Fruit fly (Drosophila melanogaster) whole organism, embryonic: ENCODE data around the gene kek6.

Source experiments
- CG10267 ChIP-seq: fragments of 200-800 bp; sonication (Bioruptor generic); optimal IDR thresholded peaks from 2 replicates; lab custom pipeline; 2018; ENCODE audit warnings: missing biosample characterization, mild to moderate bottlenecking, missing genetic modification characterization, moderate library complexity
- CG10321 ChIP-seq: fragments of 200-800 bp; sonication (Bioruptor generic); IDR thresholded peaks from 2 replicates; pipeline ENCODE4 v1.3.6; 2022; ENCODE audit warnings: missing biosample characterization, missing genetic modification characterization
- CG10654 ChIP-seq: fragments of 200-800 bp; sonication (Bioruptor generic); optimal IDR thresholded peaks from 2 replicates; lab custom pipeline; 2016; ENCODE audit warnings: missing biosample characterization, missing genetic modification characterization
- CG11560 ChIP-seq: fragments of 200-800 bp; sonication (Bioruptor generic); IDR thresholded peaks from 3 replicates; pipeline ENCODE4 v1.3.6; 2022; ENCODE audit warnings: missing biosample characterization, missing genetic modification characterization
- CG12155 ChIP-seq: fragments of 200-800 bp; sonication (Bioruptor generic); optimal IDR thresholded peaks from 3 replicates; lab custom pipeline; 2016; ENCODE audit warnings: missing biosample characterization, missing genetic modification characterization
- CG1233 ChIP-seq: fragments of 200-800 bp; sonication (Bioruptor generic); optimal IDR thresholded peaks from 4 replicates; lab custom pipeline; 2018; ENCODE audit warnings: missing biosample characterization, mild to moderate bottlenecking, missing genetic modification characterization
- CG14014 ChIP-seq: fragments of 200-800 bp; sonication (Bioruptor generic); IDR thresholded peaks from 2 replicates; pipeline ENCODE4 v1.3.6; 2022; ENCODE audit warnings: missing biosample characterization, missing genetic modification characterization
- CG16863 ChIP-seq: fragments of 200-800 bp; sonication (Bioruptor generic); optimal IDR thresholded peaks from 3 replicates; lab custom pipeline; 2016; ENCODE audit warnings: missing biosample characterization, missing genetic modification characterization
- CG17802 ChIP-seq: fragments of 200-800 bp; sonication (Bioruptor generic); optimal IDR thresholded peaks from 2 replicates; lab custom pipeline; 2018; ENCODE audit warnings: missing biosample characterization, mild to moderate bottlenecking, missing genetic modification characterization, moderate library complexity
- CG2120 ChIP-seq: fragments of 200-800 bp; sonication (Bioruptor generic); optimal IDR thresholded peaks from 3 replicates; lab custom pipeline; 2016; ENCODE audit warnings: missing biosample characterization, missing genetic modification characterization
- CG30431 ChIP-seq: fragments of 200-800 bp; sonication (Bioruptor generic); optimal IDR thresholded peaks from 2 replicates; lab custom pipeline; 2017; ENCODE audit warnings: missing biosample characterization, missing genetic modification characterization
- CG33557 ChIP-seq: fragments of 200-800 bp; sonication (Bioruptor generic); optimal IDR thresholded peaks from 2 replicates; lab custom pipeline; 2019; ENCODE audit warnings: missing biosample characterization, mild to moderate bottlenecking, missing genetic modification characterization, moderate library complexity
- CG3407 ChIP-seq: fragments of 200-800 bp; sonication (Bioruptor generic); optimal IDR thresholded peaks from 2 replicates; lab custom pipeline; 2018; ENCODE audit warnings: missing biosample characterization, mild to moderate bottlenecking, missing genetic modification characterization
- CG4282 ChIP-seq: fragments of 200-800 bp; sonication (Bioruptor generic); optimal IDR thresholded peaks from 2 replicates; lab custom pipeline; 2016; ENCODE audit warnings: missing biosample characterization, missing genetic modification characterization
- CG4328 ChIP-seq: fragments of 200-800 bp; sonication (Bioruptor generic); optimal IDR thresholded peaks from 3 replicates; lab custom pipeline; 2017; ENCODE audit warnings: missing biosample characterization, missing genetic modification reagents, missing genetic modification characterization
- CG4730 ChIP-seq: fragments of 200-800 bp; sonication (Bioruptor generic); IDR thresholded peaks from 2 replicates; pipeline ENCODE4 v1.3.6; 2022; ENCODE audit warnings: missing biosample characterization, missing genetic modification characterization
- CG6175 ChIP-seq: fragments of 200-800 bp; sonication (Bioruptor generic); IDR thresholded peaks from 3 replicates; pipeline ENCODE4 v1.3.6; 2022; ENCODE audit warnings: missing biosample characterization, missing genetic modification characterization
- CG7372 ChIP-seq: fragments of 200-800 bp; sonication (Bioruptor generic); IDR thresholded peaks from 2 replicates; pipeline ENCODE4 v1.3.6; 2022; ENCODE audit warnings: missing biosample characterization, missing genetic modification characterization
- CG8089 ChIP-seq: fragments of 200-800 bp; sonication (Bioruptor generic); optimal IDR thresholded peaks from 3 replicates; lab custom pipeline; 2016; ENCODE audit warnings: missing biosample characterization, missing genetic modification characterization
- CG8478 ChIP-seq: fragments of >200 bp; optimal IDR thresholded peaks from 2 replicates; lab custom pipeline; 2018
- CG9215 ChIP-seq: fragments of 200-800 bp; sonication (Bioruptor generic); IDR thresholded peaks from 2 replicates; pipeline ENCODE4 v1.3.6; 2022; ENCODE audit warnings: missing biosample characterization, missing genetic modification characterization
- CG9437 ChIP-seq: fragments of 200-800 bp; sonication (Bioruptor generic); optimal IDR thresholded peaks from 2 replicates; lab custom pipeline; 2018; ENCODE audit warnings: missing biosample characterization, mild to moderate bottlenecking, missing genetic modification characterization
- CTCF ChIP-seq: fragments of 200-800 bp; sonication (Bioruptor generic); optimal IDR thresholded peaks from 2 replicates; lab custom pipeline; 2017; ENCODE audit warnings: missing biosample characterization, mild to moderate bottlenecking, missing genetic modification characterization, moderate library complexity
- CrebB ChIP-seq: fragments of 200-800 bp; sonication (Bioruptor generic); optimal IDR thresholded peaks from 3 replicates; lab custom pipeline; 2018; ENCODE audit warnings: missing biosample characterization, mild to moderate bottlenecking, missing genetic modification characterization
- Drgx ChIP-seq: fragments of 200-800 bp; sonication (Bioruptor generic); IDR thresholded peaks from 2 replicates; pipeline ENCODE4 v1.3.6; 2022; ENCODE audit warnings: missing biosample characterization, missing genetic modification characterization
- E2f2 ChIP-seq: fragments of 200-800 bp; sonication (Bioruptor generic); IDR thresholded peaks from 2 replicates; pipeline ENCODE4 v1.3.6; 2022; ENCODE audit warnings: missing biosample characterization, missing genetic modification characterization
- Elba2 ChIP-seq: fragments of 200-800 bp; sonication (Bioruptor generic); optimal IDR thresholded peaks from 3 replicates; lab custom pipeline; 2016; ENCODE audit warnings: missing biosample characterization, missing genetic modification characterization
- Hr39 ChIP-seq: fragments of >200 bp; optimal IDR thresholded peaks from 2 replicates; lab custom pipeline; 2017
- NC2α ChIP-seq: fragments of 200-800 bp; sonication (Bioruptor generic); optimal IDR thresholded peaks from 2 replicates; lab custom pipeline; 2016; ENCODE audit warnings: missing biosample characterization, missing genetic modification characterization
- NC2β ChIP-seq: fragments of 200-800 bp; sonication (Bioruptor generic); optimal IDR thresholded peaks from 2 replicates; lab custom pipeline; 2016; ENCODE audit warnings: missing biosample characterization, missing genetic modification characterization
- Nf-YC ChIP-seq: fragments of 200-800 bp; optimal IDR thresholded peaks from 3 replicates; lab custom pipeline; 2019; ENCODE audit warnings: missing biosample characterization, mild to moderate bottlenecking, missing genetic modification characterization, moderate library complexity
- NfI ChIP-seq: fragments of 200-800 bp; sonication (Bioruptor generic); optimal IDR thresholded peaks from 3 replicates; lab custom pipeline; 2018; ENCODE audit warnings: missing biosample characterization, mild to moderate bottlenecking, missing genetic modification characterization, moderate library complexity
- Pdp1 ChIP-seq, 2 experiments: fragments of 200-800 bp; sonication (Bioruptor generic); optimal IDR thresholded peaks; 3 replicates each; lab custom pipeline; 2016; ENCODE audit warnings: missing biosample characterization in 2 of 2, missing genetic modification characterization in 2 of 2, mild to moderate bottlenecking in 1 of 2, moderate library complexity in 1 of 2
- Scr ChIP-seq: fragments of 200-800 bp; sonication (Bioruptor generic); IDR thresholded peaks from 2 replicates; pipeline ENCODE4 v1.3.6; 2022; ENCODE audit warnings: missing biosample characterization, missing genetic modification characterization; ENCODE audit not compliant: partially characterized antibody
- Side ChIP-seq: fragments of 200-800 bp; sonication (Bioruptor generic); optimal IDR thresholded peaks from 2 replicates; lab custom pipeline; 2016; ENCODE audit warnings: missing biosample characterization, missing genetic modification characterization
- TFAM ChIP-seq: fragments of 200-800 bp; sonication (Bioruptor generic); optimal IDR thresholded peaks from 2 replicates; lab custom pipeline; 2017; ENCODE audit warnings: missing biosample characterization, missing genetic modification characterization, inconsistent platforms
- Xrp1 ChIP-seq: fragments of 200-800 bp; sonication (Bioruptor generic); IDR thresholded peaks from 2 replicates; pipeline ENCODE4 v1.3.6; 2022; ENCODE audit warnings: missing biosample characterization, missing genetic modification characterization
- YL-1 ChIP-seq: fragments of 200-800 bp; sonication (Bioruptor generic); optimal IDR thresholded peaks from 3 replicates; lab custom pipeline; 2017; ENCODE audit warnings: missing biosample characterization, mild to moderate bottlenecking, missing genetic modification characterization
- ato ChIP-seq: fragments of 200-800 bp; sonication (Bioruptor generic); IDR thresholded peaks from 2 replicates; pipeline ENCODE4 v1.3.6; 2022; ENCODE audit warnings: missing biosample characterization, missing genetic modification characterization; ENCODE audit not compliant: partially characterized antibody
- br ChIP-seq: fragments of >200 bp; optimal IDR thresholded peaks from 2 replicates; lab custom pipeline; 2017
- bsh ChIP-seq, 2 experiments: fragments of 200-800 bp; sonication (Bioruptor generic); optimal IDR thresholded peaks; 2 replicates each; lab custom pipeline; 2017 to 2018; ENCODE audit warnings: mild to moderate bottlenecking in 2 of 2, missing biosample characterization in 2 of 2, missing genetic modification characterization in 2 of 2, moderate library complexity in 1 of 2
- cwo ChIP-seq: fragments of 200-800 bp; sonication (Bioruptor generic); optimal IDR thresholded peaks from 3 replicates; lab custom pipeline; 2017; ENCODE audit warnings: missing biosample characterization, missing genetic modification characterization, mild to moderate bottlenecking, moderate library complexity, missing genetic modification reagents
- da ChIP-seq: fragments of 200-800 bp; sonication (Bioruptor generic); optimal IDR thresholded peaks from 2 replicates; lab custom pipeline; 2016; ENCODE audit warnings: missing biosample characterization, missing genetic modification characterization
- fru ChIP-seq: fragments of >200 bp; optimal IDR thresholded peaks from 2 replicates; lab custom pipeline; 2017
- h ChIP-seq: fragments of >200 bp; optimal IDR thresholded peaks from 2 replicates; lab custom pipeline; 2017
- klu ChIP-seq: fragments of 200-800 bp; sonication (Bioruptor generic); IDR thresholded peaks from 2 replicates; pipeline ENCODE4 v1.3.6; 2022; ENCODE audit warnings: missing biosample characterization, missing genetic modification characterization
- org-1 ChIP-seq: fragments of 200-800 bp; sonication (Bioruptor generic); optimal IDR thresholded peaks from 2 replicates; lab custom pipeline; 2017; ENCODE audit warnings: missing biosample characterization, missing genetic modification characterization
- run ChIP-seq: fragments of 200-800 bp; sonication (Bioruptor generic); optimal IDR thresholded peaks from 3 replicates; lab custom pipeline; 2018; ENCODE audit warnings: missing biosample characterization, mild to moderate bottlenecking, missing genetic modification characterization
- salm ChIP-seq: fragments of 200-800 bp; sonication (Bioruptor generic); optimal IDR thresholded peaks from 2 replicates; lab custom pipeline; 2018; ENCODE audit warnings: missing biosample characterization, mild to moderate bottlenecking, missing genetic modification characterization
- sqz ChIP-seq: fragments of 200-800 bp; sonication (Bioruptor generic); optimal IDR thresholded peaks from 3 replicates; lab custom pipeline; 2018; ENCODE audit warnings: missing biosample characterization, mild to moderate bottlenecking, missing genetic modification characterization
- tgo ChIP-seq: fragments of 200-800 bp; sonication (Bioruptor generic); IDR thresholded peaks from 3 replicates; pipeline ENCODE4 v1.3.6; 2022; ENCODE audit warnings: missing biosample characterization, missing genetic modification characterization
- tin ChIP-seq: fragments of 200-800 bp; sonication (Bioruptor generic); optimal IDR thresholded peaks from 3 replicates; lab custom pipeline; 2016; ENCODE audit warnings: missing biosample characterization, missing genetic modification characterization
- ttk ChIP-seq: fragments of 200-800 bp; sonication (Bioruptor generic); IDR thresholded peaks from 2 replicates; pipeline ENCODE4 v2.1.2; 2022; ENCODE audit warnings: missing biosample characterization, missing genetic modification characterization
- unc-4 ChIP-seq: fragments of 200-800 bp; sonication (Bioruptor generic); IDR thresholded peaks from 2 replicates; pipeline ENCODE4 v1.3.6; 2022; ENCODE audit warnings: missing biosample characterization, missing genetic modification characterization; ENCODE audit not compliant: partially characterized antibody

The kek6 gene

dm6 chr3R:31636501-31636900, 14.6 kb downstream of the kek6 start (continued):
- TF ChIP-seq CG12155 (GFP tag; lab: Kevin White, UChicago) (peak; percentile 9), TFAM (no peak), CG10267 (no peak), Nf-YC (tag; lab: Kevin White, UChicago) (no peak), CG4328 (GFP tag; lab: Kevin White, UChicago) (no peak), CG3407 (GFP tag; lab: Kevin White, UChicago) (no peak), org-1 (GFP tag; lab: Kevin White, UChicago) (no peak), Xrp1 (GFP tag; lab: Robert Waterston, UW) (no peak), E2f2 (GFP tag; lab: Robert Waterston, UW) (no peak), klu (no peak), CG8089 (GFP tag; lab: Kevin White, UChicago) (no peak), CG10654 (GFP tag; lab: Kevin White, UChicago) (no peak), NC2β (no peak), CG4730 (GFP tag; lab: Robert Waterston, UW) (no peak), CG14014 (GFP tag; lab: Robert Waterston, UW) (peak; percentile 73), CG6175 (no peak), CG17802 (tag; lab: Kevin White, UChicago) (no peak), unc-4 (no peak), NfI (peak; percentile 39), CG9215 (GFP tag; lab: Robert Waterston, UW) (no peak), Elba2 (GFP tag; lab: Kevin White, UChicago) (no peak), tgo (peak; percentile 15; the same call in 1 of the 3 replicates), h (lab: Kevin White, UChicago) (no peak), salm (tag; lab: Kevin White, UChicago) (no peak), CG7372 (GFP tag; lab: Robert Waterston, UW) (no peak), ttk (GFP tag; lab: Robert Waterston, UW) (peak; percentile 23; the same call in 1 of the 2 replicates), CG4282 (GFP tag; lab: Kevin White, UChicago) (no peak), ato (GFP tag; lab: Robert Waterston, UW) (no peak), Scr (GFP tag; lab: Robert Waterston, UW) (no peak), bsh (GFP tag; optimal IDR thresholded peaks at IDR 0.05; lab: Kevin White, UChicago) (no peak), br (lab: Kevin White, UChicago) (no peak), Hr39 (lab: Kevin White, UChicago) (no peak), CG8478 (lab: Kevin White, UChicago) (no peak), NC2α (GFP tag; lab: Kevin White, UChicago) (no peak), CG10321 (GFP tag; lab: Robert Waterston, UW) (no peak), run (no peak), YL-1 (no peak), cwo (GFP tag; lab: Kevin White, UChicago) (peak; percentile 35), CTCF (GFP tag; lab: Kevin White, UChicago) (no peak), Drgx (GFP tag; lab: Robert Waterston, UW) (no peak), Pdp1 (GFP tag; optimal IDR thresholded peaks at IDR 0.05; lab: Kevin White, UChicago) (peak in 1 of 2 experiments; percentile 2), CG30431 (no peak), fru (lab: Kevin White, UChicago) (no peak), tin (GFP tag; lab: Kevin White, UChicago) (peak; percentile 4), CG9437 (no peak), CG16863 (GFP tag; lab: Kevin White, UChicago) (no peak), CG11560 (tag; lab: Robert Waterston, UW) (no peak), sqz (GFP tag; lab: Kevin White, UChicago) (no peak), CrebB (tag; lab: Kevin White, UChicago) (no peak), CG2120 (peak; percentile 75), Side (peak; percentile 6), da (no peak), CG1233 (GFP tag; lab: Kevin White, UChicago) (no peak), CG33557 (no peak)
